Worm (Caenorhabditis elegans): ENCODE results near the gene dpy-9.

The dpy-9 gene

ce11 chrIV:255379-255857 lies 3.6 kb downstream of the dpy-9 start, which contains the start of gene rcat-1 (continued):
- TF ChIP-seq vab-15 (tag; optimal IDR thresholded peaks at IDR 0.05) (no peak), nhr-237 (tag; optimal IDR thresholded peaks at IDR 0.05) (peak; percentile 81), nhr-11 (tag; optimal IDR thresholded peaks at IDR 0.05) (peak; percentile 43), nhr-90 (tag; optimal IDR thresholded peaks at IDR 0.05; ENCODE audit: poor library complexity) (peak; percentile 55), egl-13 (tag; optimal IDR thresholded peaks at IDR 0.05) (no peak), zag-1 (tag; optimal IDR thresholded peaks at IDR 0.05) (peak; percentile 49), C34B4.2 (tag; optimal IDR thresholded peaks at IDR 0.05) (no peak), unc-30 (tag; optimal IDR thresholded peaks at IDR 0.05) (no peak), ztf-4 (tag; optimal IDR thresholded peaks at IDR 0.05) (no peak), ceh-90 (tag; optimal IDR thresholded peaks at IDR 0.05) (peak; percentile 35), rnt-1 (tag; optimal IDR thresholded peaks at IDR 0.05) (peak; percentile 84), ceh-82 (tag; optimal IDR thresholded peaks at IDR 0.05) (peak; percentile 78 to 95 (median 81)), lin-39 (tag; optimal IDR thresholded peaks at IDR 0.05) (peak; percentile 14), unc-130 (tag; optimal IDR thresholded peaks at IDR 0.05) (peak; percentile 98), pax-3 (tag; optimal IDR thresholded peaks at IDR 0.05) (peak; percentile 29), lin-15B (tag; optimal IDR thresholded peaks at IDR 0.05) (peak; percentile 96), fkh-10 (GFP tag; optimal IDR thresholded peaks at IDR 0.05) (peak; percentile 32), snu-23 (GFP tag; optimal IDR thresholded peaks at IDR 0.05) (peak; percentile 88), elt-2 (tag; optimal IDR thresholded peaks at IDR 0.05) (no peak), pqm-1 (tag; optimal IDR thresholded peaks at IDR 0.05) (no peak), lir-3 (tag; optimal IDR thresholded peaks at IDR 0.05; ENCODE audit: poor library complexity) (peak; percentile 43), ceh-63 (GFP tag; optimal IDR thresholded peaks at IDR 0.05) (no peak), efl-1 (optimal IDR thresholded peaks at IDR 0.05) (peak; percentile 92 to 97), efl-1 (GFP tag; optimal IDR thresholded peaks at IDR 0.05 in 1 of 2) (peak; percentile 96 to 99), nhr-84 (tag; optimal IDR thresholded peaks at IDR 0.05) (no peak), zip-4 (GFP tag; optimal IDR thresholded peaks at IDR 0.05) (no peak), lin-13 (GFP tag; optimal IDR thresholded peaks at IDR 0.05) (peak; percentile 91), swsn-7 (tag; optimal IDR thresholded peaks at IDR 0.05) (peak; percentile 62), fkh-8 (tag; optimal IDR thresholded peaks at IDR 0.05) (peak; percentile 76), Y116A8C.19 (tag; optimal IDR thresholded peaks at IDR 0.05; ENCODE audit: borderline replicate concordance) (no peak), nhr-76 (tag; optimal IDR thresholded peaks at IDR 0.05) (no peak), skn-1 (tag; optimal IDR thresholded peaks at IDR 0.05) (peak; percentile 89)

ce11 chrIV:252454-252853 lies 6.5 kb downstream of the dpy-9 start, which contains the start of gene grl-19:
Gene grl-19, minus strand, starts transcription at chrIV:252554.
- TF ChIP-seq elt-2 (tag; optimal IDR thresholded peaks at IDR 0.05) (no peak), lin-39 (tag; optimal IDR thresholded peaks at IDR 0.05) (no peak), fos-1 (tag; optimal IDR thresholded peaks at IDR 0.05) (no peak), tbx-2 (tag; optimal IDR thresholded peaks at IDR 0.05) (no peak), mdl-1 (tag; optimal IDR thresholded peaks at IDR 0.05) (no peak), swsn-7 (tag; optimal IDR thresholded peaks at IDR 0.05) (no peak), unc-62 (GFP tag; optimal IDR thresholded peaks at IDR 0.05) (no peak), ceh-90 (tag; optimal IDR thresholded peaks at IDR 0.05) (no peak), ztf-11 (tag; optimal IDR thresholded peaks at IDR 0.05) (no peak), ces-1 (GFP tag; optimal IDR thresholded peaks at IDR 0.05) (no peak)

ce11 chrIV:247494-247893 lies 11.5 kb downstream of the dpy-9 start:
- TF ChIP-seq mdl-1 (tag; optimal IDR thresholded peaks at IDR 0.05): peak in 1 of 2 experiments; percentile 93
- peak in 2 of 3 experiments; percentile 8 to 38 for TF ChIP-seq dpl-1 (GFP tag; optimal IDR thresholded peaks at IDR 0.05)
- TF ChIP-seq ceh-88 (GFP tag; IDR thresholded peaks at IDR 0.05): no peak
- peak; percentile 67 for TF ChIP-seq nhr-90 (tag; optimal IDR thresholded peaks at IDR 0.05; ENCODE audit: poor library complexity)
- peak; percentile 32 for TF ChIP-seq C16A3.4 (tag; optimal IDR thresholded peaks at IDR 0.05)
- peak; percentile 32 for TF ChIP-seq unc-130 (tag; optimal IDR thresholded peaks at IDR 0.05)
- peak; percentile 50 for TF ChIP-seq tbx-2 (tag; optimal IDR thresholded peaks at IDR 0.05)
- TF ChIP-seq elt-3 (tag; optimal IDR thresholded peaks at IDR 0.05): peak in 3 of 6 experiments; percentile 35 to 98 (median 92)
- no peak for TF ChIP-seq C04F5.9 (tag; optimal IDR thresholded peaks at IDR 0.05)
- no peak for TF ChIP-seq zag-1 (tag; optimal IDR thresholded peaks at IDR 0.05)
- no peak for TF ChIP-seq isw-1 (GFP tag; IDR thresholded peaks at IDR 0.05)
- no peak for TF ChIP-seq mep-1 (tag; optimal IDR thresholded peaks at IDR 0.05)
- TF ChIP-seq blmp-1 (tag; optimal IDR thresholded peaks at IDR 0.05): peak; percentile 89
- peak; percentile 51 for TF ChIP-seq nhr-19 (GFP tag; conservative IDR thresholded peaks at IDR 0.05)
- peak; percentile 94 for TF ChIP-seq nhr-85 (tag)
- TF ChIP-seq grh-1 (GFP tag; IDR thresholded peaks at IDR 0.05): peak; percentile 43; the same call in 1 of the 2 replicates
- no peak for TF ChIP-seq F16B12.6 (tag; optimal IDR thresholded peaks at IDR 0.05)
- peak; percentile 64 for TF ChIP-seq vab-15 (tag; optimal IDR thresholded peaks at IDR 0.05)
- TF ChIP-seq nhr-20 (tag; optimal IDR thresholded peaks at IDR 0.05): peak; percentile 73

Data from whole organism, L1 larva.